Worm (Caenorhabditis elegans) whole organism, young adult: ENCODE results near the gene elks-1.
"Not testable (repeated sequence)": the region's sequence is repeated elsewhere in the genome, so short reads cannot be mapped to it uniquely, and the experiment has no call there.

Source experiments
- B0019.2 ChIP-seq: fragments of 200-800 bp; sonication (Bioruptor generic); conservative IDR thresholded peaks from 2 replicates; pipeline ENCODE4 v1.3.6; 2022; ENCODE audit warnings: missing genetic modification reagents, missing genetic modification characterization, missing compliant biosample characterization
- B0035.1 ChIP-seq: sonication (generic microtip); optimal IDR thresholded peaks from 2 replicates; lab custom pipeline; 2016; ENCODE audit warnings: missing genetic modification characterization, mild to moderate bottlenecking, missing compliant biosample characterization, missing genotype, missing genetic modification reagents
- K12H6.12 ChIP-seq: fragments of 200-800 bp; sonication (Bioruptor generic); optimal IDR thresholded peaks from 2 replicates; lab custom pipeline; 2018; ENCODE audit warnings: mild to moderate bottlenecking, missing genetic modification characterization, missing compliant biosample characterization
- T26A5.8 ChIP-seq: sonication (generic microtip); optimal IDR thresholded peaks from 2 replicates; lab custom pipeline; 2016; ENCODE audit warnings: missing genetic modification characterization, missing compliant biosample characterization
- aptf-3 ChIP-seq: fragments of 200-800 bp; sonication (Bioruptor generic); IDR thresholded peaks from 2 replicates; pipeline ENCODE4 v1.3.6; 2022; ENCODE audit warnings: missing genetic modification characterization, missing compliant biosample characterization
- bed-2 ChIP-seq: fragments of 200-800 bp; sonication (Bioruptor generic); IDR thresholded peaks from 2 replicates; pipeline ENCODE4 v1.3.6; 2022; ENCODE audit warnings: missing genetic modification reagents, missing genetic modification characterization, missing compliant biosample characterization
- cebp-1 ChIP-seq, 2 experiments: fragments of 200-800 bp in 1 of 2; sonication (Bioruptor generic) in 1 of 2; sonication (generic microtip) in 1 of 2; IDR thresholded peaks in 1 of 2; optimal IDR thresholded peaks in 1 of 2; 2 replicates each; pipeline versions ENCODE4 v1.3.6 to Lab custom; 2017 to 2022; ENCODE audit warnings: missing compliant biosample characterization in 2 of 2, missing genetic modification characterization in 2 of 2, mild to moderate bottlenecking in 1 of 2, missing genetic modification reagents in 1 of 2, moderate library complexity in 1 of 2
- cebp-2 ChIP-seq: fragments of 200-800 bp; sonication (Bioruptor generic); IDR thresholded peaks from 2 replicates; pipeline ENCODE4 v1.3.6; 2022; ENCODE audit warnings: missing genetic modification characterization, missing compliant biosample characterization
- ceh-79 ChIP-seq: sonication (generic microtip); optimal IDR thresholded peaks from 2 replicates; lab custom pipeline; 2017; ENCODE audit warnings: mild to moderate bottlenecking, missing genetic modification characterization, missing compliant biosample characterization
- dox-1 ChIP-seq: fragments of 200-800 bp; sonication (Bioruptor generic); IDR thresholded peaks from 2 replicates; pipeline ENCODE4 v1.3.6; 2022; ENCODE audit warnings: missing genetic modification reagents, missing genetic modification characterization, missing compliant biosample characterization
- dpff-1 ChIP-seq: sonication (generic microtip); optimal IDR thresholded peaks from 2 replicates; lab custom pipeline; 2017; ENCODE audit warnings: mild to moderate bottlenecking, missing genetic modification characterization, missing compliant biosample characterization
- dpl-1 ChIP-seq: fragments of 150-350 bp; optimal IDR thresholded peaks from 2 replicates; lab custom pipeline; 2014; ENCODE audit warnings: missing biosample characterization, missing genetic modification reagents, missing genetic modification characterization
- efl-1 ChIP-seq: fragments of 150-350 bp; optimal IDR thresholded peaks from 2 replicates; lab custom pipeline; 2014; ENCODE audit warnings: missing biosample characterization, missing genetic modification reagents, missing genetic modification characterization
- egrh-3 ChIP-seq: fragments of 200-800 bp; sonication (Bioruptor generic); IDR thresholded peaks from 2 replicates; pipeline ENCODE4 v1.3.6; 2022; ENCODE audit warnings: missing genetic modification reagents, missing genetic modification characterization, missing compliant biosample characterization
- hmg-1.2 ChIP-seq: fragments of 200-800 bp; sonication (Bioruptor generic); IDR thresholded peaks from 2 replicates; pipeline ENCODE4 v1.3.6; 2022; ENCODE audit warnings: missing genetic modification reagents, missing genetic modification characterization, missing compliant biosample characterization
- lsl-1 ChIP-seq: fragments of 200-800 bp; sonication (Bioruptor generic); optimal IDR thresholded peaks from 2 replicates; lab custom pipeline; 2018; ENCODE audit warnings: mild to moderate bottlenecking, missing genetic modification characterization, moderate library complexity, missing compliant biosample characterization
- mcd-1 ChIP-seq: fragments of 200-800 bp; sonication (Bioruptor generic); IDR thresholded peaks from 2 replicates; pipeline ENCODE4 v1.3.6; 2022; ENCODE audit warnings: missing genetic modification reagents, missing genetic modification characterization, missing compliant biosample characterization
- nhr-90 ChIP-seq: sonication (generic microtip); optimal IDR thresholded peaks from 2 replicates; lab custom pipeline; 2016; ENCODE audit warnings: missing genotype, mild to moderate bottlenecking, missing genetic modification characterization, missing compliant biosample characterization
- pha-4 ChIP-seq: fragments of 150-350 bp; sonication (generic microtip); optimal IDR thresholded peaks from 2 replicates; lab custom pipeline; 2014; ENCODE audit warnings: missing biosample characterization, missing genetic modification reagents, missing genetic modification characterization
- repo-1 ChIP-seq: sonication (generic microtip); optimal IDR thresholded peaks from 2 replicates; lab custom pipeline; 2017; ENCODE audit warnings: mild to moderate bottlenecking, missing genetic modification characterization, missing compliant biosample characterization
- rpc-1 ChIP-seq, 2 experiments: fragments of 150-350 bp in 1 of 2; sonication (generic microtip) in 1 of 2; optimal IDR thresholded peaks; 2 replicates each; lab custom pipeline; 2014 to 2018; ENCODE audit warnings: missing biosample characterization in 1 of 2, missing genetic modification characterization in 1 of 2, missing genetic modification reagents in 1 of 2, missing genotype in 1 of 2
- sdz-38 ChIP-seq: sonication (generic microtip); optimal IDR thresholded peaks from 2 replicates; lab custom pipeline; 2016; ENCODE audit warnings: missing genotype, missing genetic modification characterization, missing compliant biosample characterization
- somi-1 ChIP-seq: fragments of 200-800 bp; sonication (Bioruptor generic); optimal IDR thresholded peaks from 2 replicates; lab custom pipeline; 2018; ENCODE audit warnings: mild to moderate bottlenecking, missing genetic modification characterization, missing compliant biosample characterization
- tbp1 ChIP-seq: fragments of 200-800 bp; sonication (Bioruptor generic); optimal IDR thresholded peaks from 2 replicates; lab custom pipeline; 2018; ENCODE audit warnings: mild to moderate bottlenecking, missing genetic modification characterization, missing compliant biosample characterization
- tlf-1 ChIP-seq: fragments of 200-800 bp; sonication (Bioruptor generic); optimal IDR thresholded peaks from 2 replicates; lab custom pipeline; 2018; ENCODE audit warnings: mild to moderate bottlenecking, missing genetic modification characterization, missing compliant biosample characterization
- zfh-2 ChIP-seq: fragments of 200-800 bp; sonication (Bioruptor generic); conservative IDR thresholded peaks from 2 replicates; pipeline ENCODE4 v1.3.6; 2022; ENCODE audit warnings: missing genetic modification reagents, missing genetic modification characterization, missing compliant biosample characterization
- zim-3 ChIP-seq: sonication (generic microtip); optimal IDR thresholded peaks from 2 replicates; lab custom pipeline; 2017; ENCODE audit warnings: mild to moderate bottlenecking, missing genetic modification characterization, moderate library complexity, missing compliant biosample characterization
- ztf-18 ChIP-seq: sonication (generic microtip); optimal IDR thresholded peaks from 2 replicates; lab custom pipeline; 2016; ENCODE audit warnings: missing genotype, mild to moderate bottlenecking, missing genetic modification characterization, missing compliant biosample characterization

elks-1 gene

DNA sequence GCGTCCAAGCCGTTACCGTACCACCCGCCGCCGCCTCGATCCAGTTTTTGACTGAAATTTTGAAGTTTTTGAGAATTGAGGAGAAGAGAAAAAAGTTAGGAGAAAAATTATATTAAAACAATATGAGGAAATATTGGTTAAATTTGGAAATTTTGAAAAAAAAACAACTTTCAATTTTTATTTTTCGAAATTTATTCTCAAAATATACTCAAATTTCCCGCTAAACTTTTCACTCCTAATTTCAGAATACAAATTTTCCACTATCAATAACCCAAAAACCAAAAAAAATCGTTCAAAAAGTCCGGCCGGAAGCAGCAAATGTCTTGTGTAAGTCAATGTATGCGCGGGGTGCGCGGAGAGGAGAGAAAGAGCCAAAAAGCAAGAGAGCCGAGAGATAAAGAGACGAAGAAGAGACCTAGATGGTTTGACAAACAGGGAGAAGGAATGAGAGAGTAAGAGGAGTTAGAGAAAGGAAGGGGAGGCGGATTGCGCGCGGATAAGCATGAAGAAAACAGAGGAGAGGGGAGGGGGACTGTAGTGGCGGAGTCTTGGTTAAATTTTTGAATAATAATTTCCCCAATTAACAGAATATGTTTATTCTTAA lies at the start of gene elks-1:
elks-1 (minus strand) TSS at position 51 of the 604 bp plus-strand sequence.
- TF ChIP-seq ceh-79 (tag; lab: Kevin White, UChicago), result no peak
- TF ChIP-seq hmg-1.2, result peak; percentile 49; the same call in 1 of the 2 replicates
- TF ChIP-seq zim-3 (tag; lab: Kevin White, UChicago), result no peak

DNA sequence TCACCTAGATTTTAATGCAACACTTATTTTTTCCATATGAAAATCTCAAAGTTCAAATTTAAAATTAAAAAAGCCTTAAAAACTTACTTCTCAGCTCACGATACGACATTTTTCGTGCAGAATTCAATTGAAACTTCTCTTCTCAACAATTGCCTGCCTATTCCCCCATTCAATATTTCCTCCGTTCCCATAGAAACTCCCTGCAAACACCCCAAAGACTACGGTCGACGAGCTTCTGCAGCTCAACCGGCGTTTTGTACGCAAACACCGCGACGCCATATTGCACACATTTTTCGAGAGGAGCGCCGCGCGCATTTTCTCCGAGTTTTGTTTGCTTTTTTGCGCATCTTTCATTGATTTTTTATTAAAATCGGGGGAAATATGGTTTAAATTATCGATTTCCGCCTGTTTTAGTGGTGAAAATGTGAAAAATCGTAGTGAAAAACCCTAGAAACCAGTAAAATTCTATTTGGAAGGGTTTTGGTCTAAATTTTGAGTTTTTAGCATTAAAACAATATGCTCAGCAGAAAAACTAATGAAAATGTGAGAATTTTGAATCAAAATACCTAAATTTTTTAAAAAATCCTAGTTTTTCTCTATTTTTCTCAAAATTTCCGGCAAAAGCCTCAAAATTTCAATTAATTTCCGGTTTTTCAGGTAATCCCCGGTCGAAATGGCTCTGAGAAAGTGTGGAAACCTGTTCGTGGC lies 49.3 kb upstream of the elks-1 start, which contains the start of the genes dyf-3 and pdhb-1:
dyf-3 (minus strand) TSS at position 217 of the 708 bp plus-strand sequence.
pdhb-1 (plus strand) TSS at position 658 of the 708 bp plus-strand sequence.
- TF ChIP-seq dpff-1 (tag; lab: Kevin White, UChicago) (no peak), hmg-1.2 (peak; percentile 25; the same call in 1 of the 2 replicates), tbp1 (GFP tag; lab: Kevin White, UChicago) (peak; percentile 10), efl-1 (GFP tag; lab: Kevin White, UChicago) (peak; percentile 34), aptf-3 (GFP tag; lab: Robert Waterston, UW) (no peak), mcd-1 (GFP tag; lab: Robert Waterston, UW) (peak; percentile 65), lsl-1 (peak; percentile 78), dox-1 (GFP tag; lab: Robert Waterston, UW) (peak; percentile 56; the same call in 1 of the 2 replicates), dpl-1 (GFP tag; lab: Kevin White, UChicago) (peak; percentile 25), cebp-1 (GFP tag; IDR thresholded peaks at IDR 0.05; lab: Robert Waterston, UW) (no peak), cebp-1 (tag; optimal IDR thresholded peaks at IDR 0.05; lab: Kevin White, UChicago) (peak; percentile 8)

DNA sequence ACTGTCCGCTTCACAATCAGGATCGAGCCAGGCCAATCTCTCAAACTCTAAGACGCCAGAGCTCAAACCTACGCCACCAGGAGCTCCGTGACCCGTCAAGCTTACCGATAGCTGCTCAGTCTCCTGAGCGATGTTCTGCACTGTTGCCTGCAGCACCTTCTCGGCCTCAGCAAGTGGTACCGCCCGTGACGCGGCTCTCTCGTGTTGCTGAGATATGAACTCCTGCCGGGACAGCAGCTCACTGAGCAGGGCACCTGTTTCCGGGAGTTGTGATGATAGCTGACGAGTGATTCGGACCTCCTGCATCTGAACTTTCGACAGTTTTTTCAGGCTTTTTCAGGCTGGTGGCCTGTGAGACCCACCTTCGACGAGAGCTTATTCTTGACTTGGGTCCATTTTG lies 48.3 kb upstream of the elks-1 start:
- TF ChIP-seq zfh-2, result peak; percentile 62; the same call in 1 of the 2 replicates
- TF ChIP-seq egrh-3 (GFP tag; lab: Robert Waterston, UW), result peak; percentile 50; the same call in 1 of the 2 replicates
- no peak for TF ChIP-seq cebp-2 (GFP tag; lab: Robert Waterston, UW)
- no peak for TF ChIP-seq sdz-38 (tag; lab: Kevin White, UChicago)
- 0 out of 2 replicates have a peak, but pooled peaks have one; percentile 26 for TF ChIP-seq bed-2 (GFP tag; lab: Robert Waterston, UW)
- TF ChIP-seq K12H6.12 (tag; lab: Kevin White, UChicago), result no peak
- TF ChIP-seq, all 124 proteins: peak for 3

DNA sequence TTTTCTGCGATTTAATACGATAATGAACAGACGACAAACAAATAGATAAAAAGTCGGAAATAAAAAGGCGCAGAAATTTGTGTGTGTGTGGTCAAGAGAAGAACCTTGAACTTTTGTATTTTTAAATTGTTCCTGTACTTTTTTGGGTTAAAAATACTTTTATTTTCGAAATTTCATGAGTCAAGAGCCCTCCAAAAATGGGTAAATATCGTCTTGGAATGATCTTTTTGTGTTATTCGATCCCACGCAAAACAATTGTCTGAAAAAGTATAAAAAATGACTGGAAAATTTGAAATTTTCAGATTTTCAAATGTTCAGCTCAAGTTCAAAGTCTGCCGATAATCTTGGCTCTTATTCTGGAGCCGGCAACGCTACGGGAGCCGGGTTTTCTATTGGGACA lies 45.8 kb upstream of the elks-1 start, which contains the start of gene C04C3.14:
C04C3.14 (plus strand) TSS at position 301 of the 400 bp plus-strand sequence.
- TF ChIP-seq T26A5.8 (tag; lab: Kevin White, UChicago), result no peak
- no peak for TF ChIP-seq tlf-1 (GFP tag; lab: Kevin White, UChicago)
- TF ChIP-seq B0035.1 (tag; lab: Kevin White, UChicago), result no peak
- TF ChIP-seq egrh-3 (GFP tag; lab: Robert Waterston, UW), result no peak
- no peak for TF ChIP-seq pha-4 (tag; lab: Kevin White, UChicago)
- no peak for TF ChIP-seq B0019.2 (GFP tag; lab: Robert Waterston, UW)
- TF ChIP-seq hmg-1.2, result no peak
- TF ChIP-seq rpc-1 (optimal IDR thresholded peaks at IDR 0.05; lab: Kevin White, UChicago), result no peak
- no peak for TF ChIP-seq rpc-1 (tag; optimal IDR thresholded peaks at IDR 0.05; lab: Kevin White, UChicago)

DNA sequence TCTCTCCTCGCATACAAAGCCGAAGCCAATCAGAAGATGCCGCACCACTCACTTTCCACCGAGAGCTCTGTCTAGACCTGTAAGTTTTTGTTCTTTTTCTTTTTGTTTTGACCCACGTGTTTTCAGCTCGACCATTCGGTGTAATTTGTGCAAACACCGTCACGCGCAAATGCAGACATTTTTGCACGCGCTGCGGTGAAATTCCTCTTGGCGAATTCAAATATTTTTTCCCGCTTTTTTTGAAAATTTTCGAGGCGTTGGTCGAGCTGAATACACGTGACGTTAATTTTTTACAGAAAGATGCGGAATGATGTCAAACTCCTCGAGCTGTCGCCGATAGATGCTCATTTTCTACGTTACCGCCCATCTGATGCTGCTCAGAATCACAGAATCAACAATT lies 44.2 kb upstream of the elks-1 start, which contains the start of gene C04C3.4:
C04C3.4 (plus strand) TSS at position 301 of the 400 bp plus-strand sequence.
- TF ChIP-seq nhr-90; somi-1 (GFP tag; lab: Kevin White, UChicago); hmg-1.2: not testable (repeated sequence)

DNA sequence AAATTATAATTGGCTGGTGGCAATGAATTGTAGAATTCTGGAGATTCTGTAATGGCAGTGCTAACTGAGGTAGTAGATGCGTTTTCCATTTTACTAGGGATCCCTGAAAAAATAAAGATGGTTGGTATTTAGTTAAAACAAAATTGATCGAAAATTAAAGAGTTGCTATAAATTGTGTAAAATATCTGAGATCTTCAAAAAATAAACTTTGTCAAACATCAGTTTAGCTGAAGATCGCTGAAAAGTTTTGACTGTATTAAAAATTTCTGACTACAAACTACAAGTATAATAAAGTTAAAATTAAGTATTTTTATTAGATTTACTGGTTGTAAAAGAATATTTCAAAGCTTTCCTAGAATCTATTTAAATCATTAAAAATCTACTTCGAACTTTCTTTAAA lies 40.2 kb upstream of the elks-1 start, which contains the start of gene B0546.5:
B0546.5 (minus strand) TSS at position 101 of the 400 bp plus-strand sequence.
- TF ChIP-seq bed-2 (GFP tag; lab: Robert Waterston, UW); ztf-18 (tag; lab: Kevin White, UChicago); repo-1: not testable (repeated sequence)
